Fruit fly (Drosophila melanogaster) whole organism, embryonic: ENCODE measurements around the gene Sqor.
A peak's percentile ranks its signal among the peaks of the same experiment; 100 is the strongest.

Experiments used
- Bdp1 ChIP-seq: fragments of 200-800 bp; sonication (Bioruptor generic); optimal IDR thresholded peaks from 3 replicates; lab custom pipeline; 2016; ENCODE audit warnings: missing biosample characterization, missing genetic modification characterization
- Bgb ChIP-seq: fragments of 200-800 bp; sonication (Bioruptor generic); IDR thresholded peaks from 2 replicates; pipeline ENCODE4 v1.3.6; 2022; ENCODE audit warnings: missing biosample characterization, missing genetic modification characterization; ENCODE audit not compliant: partially characterized antibody
- CG10267 ChIP-seq: fragments of 200-800 bp; sonication (Bioruptor generic); optimal IDR thresholded peaks from 2 replicates; lab custom pipeline; 2018; ENCODE audit warnings: missing biosample characterization, mild to moderate bottlenecking, missing genetic modification characterization, moderate library complexity
- CG11085 ChIP-seq: fragments of 200-800 bp; sonication (Bioruptor generic); IDR thresholded peaks from 2 replicates; pipeline ENCODE4 v1.3.6; 2022; ENCODE audit warnings: missing biosample characterization, missing genetic modification characterization
- CG11456 ChIP-seq: fragments of 200-800 bp; sonication (Bioruptor generic); IDR thresholded peaks from 3 replicates; pipeline ENCODE4 v1.3.6; 2022; ENCODE audit warnings: missing biosample characterization, missing genetic modification characterization
- CG11560 ChIP-seq: fragments of 200-800 bp; sonication (Bioruptor generic); IDR thresholded peaks from 3 replicates; pipeline ENCODE4 v1.3.6; 2022; ENCODE audit warnings: missing biosample characterization, missing genetic modification characterization
- CG13287 ChIP-seq: fragments of 200-800 bp; sonication (Bioruptor generic); IDR thresholded peaks from 2 replicates; pipeline ENCODE4 v1.3.6; 2022; ENCODE audit warnings: missing biosample characterization, missing genetic modification characterization; ENCODE audit not compliant: partially characterized antibody
- CG13624 ChIP-seq: fragments of 200-800 bp; sonication (Bioruptor generic); optimal IDR thresholded peaks from 2 replicates; lab custom pipeline; 2016; ENCODE audit warnings: missing biosample characterization, missing genetic modification characterization
- CG17612 ChIP-seq: fragments of 200-800 bp; sonication (Bioruptor generic); IDR thresholded peaks from 2 replicates; pipeline ENCODE4 v1.3.6; 2022; ENCODE audit warnings: missing biosample characterization, missing genetic modification characterization
- CG18619 ChIP-seq: fragments of 200-800 bp; sonication (Bioruptor generic); optimal IDR thresholded peaks from 3 replicates; lab custom pipeline; 2017; ENCODE audit warnings: missing biosample characterization, mild to moderate bottlenecking, missing genetic modification characterization
- CG4282 ChIP-seq: fragments of 200-800 bp; sonication (Bioruptor generic); optimal IDR thresholded peaks from 2 replicates; lab custom pipeline; 2016; ENCODE audit warnings: missing biosample characterization, missing genetic modification characterization
- CG7745 ChIP-seq: fragments of 200-800 bp; sonication (Bioruptor generic); optimal IDR thresholded peaks from 2 replicates; lab custom pipeline; 2018; ENCODE audit warnings: missing biosample characterization, mild to moderate bottlenecking, missing genetic modification characterization, moderate library complexity
- CG8924 ChIP-seq: fragments of 200-800 bp; optimal IDR thresholded peaks from 3 replicates; lab custom pipeline; 2019; ENCODE audit warnings: missing biosample characterization, mild to moderate bottlenecking, missing genetic modification characterization, moderate library complexity
- CG9876 ChIP-seq: fragments of 200-800 bp; sonication (Bioruptor generic); optimal IDR thresholded peaks from 2 replicates; lab custom pipeline; 2016; ENCODE audit warnings: missing biosample characterization, missing genetic modification characterization
- Doc3 ChIP-seq: fragments of 200-800 bp; sonication (Bioruptor generic); IDR thresholded peaks from 3 replicates; pipeline ENCODE4 v1.3.6; 2022; ENCODE audit warnings: missing biosample characterization, missing genetic modification characterization; ENCODE audit not compliant: partially characterized antibody
- Dp ChIP-seq: fragments of 200-800 bp; sonication (Bioruptor generic); optimal IDR thresholded peaks from 2 replicates; lab custom pipeline; 2018; ENCODE audit warnings: missing biosample characterization, mild to moderate bottlenecking, missing genetic modification characterization, moderate library complexity
- Dref ChIP-seq: fragments of 200-800 bp; sonication (Bioruptor generic); IDR thresholded peaks from 2 replicates; pipeline ENCODE4 v1.3.6; 2022; ENCODE audit warnings: missing biosample characterization, missing genetic modification characterization
- E2f2 ChIP-seq: fragments of 200-800 bp; sonication (Bioruptor generic); IDR thresholded peaks from 2 replicates; pipeline ENCODE4 v1.3.6; 2022; ENCODE audit warnings: missing biosample characterization, missing genetic modification characterization
- Elba2 ChIP-seq: fragments of 200-800 bp; sonication (Bioruptor generic); optimal IDR thresholded peaks from 3 replicates; lab custom pipeline; 2016; ENCODE audit warnings: missing biosample characterization, missing genetic modification characterization
- Lim3 ChIP-seq: fragments of 200-800 bp; sonication (Bioruptor generic); IDR thresholded peaks from 2 replicates; pipeline ENCODE4 v1.3.6; 2022; ENCODE audit warnings: missing biosample characterization, missing genetic modification characterization
- Lpt ChIP-seq: fragments of >200 bp; optimal IDR thresholded peaks from 2 replicates; lab custom pipeline; 2018; ENCODE audit warnings: missing biosample characterization, missing genetic modification characterization
- Med ChIP-seq: fragments of 200-800 bp; sonication (Bioruptor generic); peaks from one replicate; lab custom pipeline; 2016; ENCODE audit warnings: missing biosample characterization, missing genetic modification characterization, mild to moderate bottlenecking, inconsistent platforms, moderate library complexity
- Mrtf ChIP-seq: fragments of 200-800 bp; sonication (Bioruptor generic); IDR thresholded peaks from 3 replicates; pipeline ENCODE4 v1.3.6; 2022; ENCODE audit warnings: missing biosample characterization, missing genetic modification characterization
- Opbp ChIP-seq: fragments of 200-800 bp; sonication (Bioruptor generic); IDR thresholded peaks from 3 replicates; pipeline ENCODE4 v1.3.6; 2022; ENCODE audit warnings: missing biosample characterization, missing genetic modification characterization; ENCODE audit not compliant: partially characterized antibody
- Tbp ChIP-seq: fragments of >200 bp; optimal IDR thresholded peaks from 2 replicates; lab custom pipeline; 2018; ENCODE audit warnings: missing biosample characterization, missing genetic modification characterization
- ase ChIP-seq: fragments of 200-800 bp; sonication (Bioruptor generic); IDR thresholded peaks from 3 replicates; pipeline ENCODE4 v1.3.6; 2022; ENCODE audit warnings: missing biosample characterization, missing genetic modification characterization
- cad ChIP-seq: fragments of >200 bp; optimal IDR thresholded peaks from 2 replicates; lab custom pipeline; 2017; ENCODE audit warnings: missing biosample characterization, missing genetic modification characterization
- cato ChIP-seq: fragments of 200-800 bp; sonication (Bioruptor generic); optimal IDR thresholded peaks from 2 replicates; lab custom pipeline; 2016; ENCODE audit warnings: missing biosample characterization, missing genetic modification characterization, borderline replicate concordance
- danr ChIP-seq: fragments of 200-800 bp; sonication (Bioruptor generic); IDR thresholded peaks from 2 replicates; pipeline ENCODE4 v1.3.6; 2022; ENCODE audit warnings: missing biosample characterization, missing genetic modification characterization
- dati ChIP-seq: fragments of 200-800 bp; sonication (Bioruptor generic); IDR thresholded peaks from 2 replicates; pipeline ENCODE4 v1.3.6; 2022; ENCODE audit warnings: missing biosample characterization, missing genetic modification characterization
- dysf ChIP-seq: fragments of 200-800 bp; sonication (Bioruptor generic); IDR thresholded peaks from 3 replicates; pipeline ENCODE4 v1.3.6; 2022; ENCODE audit warnings: missing biosample characterization, missing genetic modification characterization
- eve ChIP-seq, 2 experiments: fragments of >200 bp; optimal IDR thresholded peaks; 2 replicates each; lab custom pipeline; 2017; ENCODE audit warnings: missing biosample characterization in 2 of 2, missing genetic modification characterization in 2 of 2
- gcm ChIP-seq: fragments of 200-800 bp; sonication (Bioruptor generic); optimal IDR thresholded peaks from 2 replicates; lab custom pipeline; 2019; ENCODE audit warnings: missing biosample characterization, mild to moderate bottlenecking, missing genetic modification characterization, moderate library complexity
- her ChIP-seq: fragments of 200-800 bp; sonication (Bioruptor generic); optimal IDR thresholded peaks from 2 replicates; lab custom pipeline; 2016; ENCODE audit warnings: missing biosample characterization, missing genetic modification characterization
- klu ChIP-seq: fragments of 200-800 bp; sonication (Bioruptor generic); IDR thresholded peaks from 2 replicates; pipeline ENCODE4 v1.3.6; 2022; ENCODE audit warnings: missing biosample characterization, missing genetic modification characterization
- knrl ChIP-seq: fragments of 200-800 bp; sonication (Bioruptor generic); IDR thresholded peaks from 3 replicates; pipeline ENCODE4 v1.3.6; 2022; ENCODE audit warnings: missing biosample characterization, missing genetic modification characterization; ENCODE audit not compliant: partially characterized antibody
- mam ChIP-seq: fragments of 200-800 bp; sonication (Bioruptor generic); optimal IDR thresholded peaks from 3 replicates; lab custom pipeline; 2016; ENCODE audit warnings: missing biosample characterization, missing genetic modification characterization
- onecut ChIP-seq: fragments of 200-800 bp; sonication (Bioruptor generic); IDR thresholded peaks from 2 replicates; pipeline ENCODE4 v1.3.6; 2022; ENCODE audit warnings: missing biosample characterization, missing genetic modification characterization
- pfk ChIP-seq: fragments of 200-800 bp; sonication (Bioruptor generic); optimal IDR thresholded peaks from 2 replicates; lab custom pipeline; 2018; ENCODE audit warnings: missing biosample characterization, mild to moderate bottlenecking, missing genetic modification characterization, moderate library complexity
- pho ChIP-seq: fragments of 200-800 bp; sonication (Bioruptor generic); optimal IDR thresholded peaks from 2 replicates; lab custom pipeline; 2016; ENCODE audit warnings: missing biosample characterization, missing genetic modification characterization
- scrt ChIP-seq: fragments of 200-800 bp; sonication (Bioruptor generic); optimal IDR thresholded peaks from 2 replicates; lab custom pipeline; 2018; ENCODE audit warnings: missing biosample characterization, mild to moderate bottlenecking, missing genetic modification characterization, moderate library complexity
- sens-2 ChIP-seq: fragments of 200-800 bp; sonication (Bioruptor generic); IDR thresholded peaks from 2 replicates; pipeline ENCODE4 v1.3.6; 2022; ENCODE audit warnings: missing biosample characterization, missing genetic modification characterization
- seq ChIP-seq: fragments of 200-800 bp; sonication (Bioruptor generic); IDR thresholded peaks from 2 replicates; pipeline ENCODE4 v1.3.6; 2022; ENCODE audit warnings: missing biosample characterization, missing genetic modification characterization
- sisA ChIP-seq: fragments of 200-800 bp; sonication (Bioruptor generic); IDR thresholded peaks from 2 replicates; pipeline ENCODE4 v1.3.6; 2022; ENCODE audit warnings: missing biosample characterization, missing genetic modification characterization
- sob ChIP-seq: fragments of 200-800 bp; sonication (Bioruptor generic); IDR thresholded peaks from 2 replicates; pipeline ENCODE4 v1.3.6; 2022; ENCODE audit warnings: missing biosample characterization, missing genetic modification characterization
- tap ChIP-seq: fragments of 200-800 bp; optimal IDR thresholded peaks from 3 replicates; lab custom pipeline; 2019; ENCODE audit warnings: missing biosample characterization, mild to moderate bottlenecking, missing genetic modification characterization, moderate library complexity
- vnd ChIP-seq: fragments of 200-800 bp; sonication (Bioruptor generic); IDR thresholded peaks from 3 replicates; pipeline ENCODE4 v1.3.6; 2022; ENCODE audit warnings: missing biosample characterization, missing genetic modification characterization; ENCODE audit not compliant: partially characterized antibody
- vvl ChIP-seq: fragments of 200-800 bp; sonication (Bioruptor generic); IDR thresholded peaks from 2 replicates; pipeline ENCODE4 v1.3.6; 2022; ENCODE audit warnings: missing biosample characterization, missing genetic modification characterization
- zfh2 ChIP-seq: fragments of 200-800 bp; sonication (Bioruptor generic); optimal IDR thresholded peaks from 2 replicates; lab custom pipeline; 2016; ENCODE audit warnings: missing biosample characterization, missing genetic modification characterization

The Sqor gene

dm6 chr3L:4239442-4240322 is at the start of gene Sqor:
Gene Sqor (plus strand): TSS chr3L:4240173.
- TF ChIP-seq CG7745 (tag; lab: Kevin White, UChicago) (no peak), CG13624 (GFP tag; lab: Kevin White, UChicago) (peak; percentile 81), CG8924 (tag; lab: Kevin White, UChicago) (peak; percentile 90), Tbp (GFP tag; lab: Kevin White, UChicago) (no peak), knrl (no peak), CG13287 (GFP tag; lab: Robert Waterston, UW) (no peak), CG9876 (GFP tag; lab: Kevin White, UChicago) (peak; percentile 88), Dp (GFP tag; lab: Kevin White, UChicago) (peak; percentile 23), E2f2 (peak; percentile 59), sens-2 (GFP tag; lab: Robert Waterston, UW) (peak; percentile 37; the same call in 1 of the 2 replicates), CG11085 (no peak; the same call in 1 of the 2 replicates), cato (peak; percentile 75), CG11560 (tag; lab: Robert Waterston, UW) (0 out of 3 replicates have a peak, but pooled peaks have one; percentile 53), Lim3 (GFP tag; lab: Robert Waterston, UW) (peak; percentile 38; the same call in 1 of the 2 replicates), pho (GFP tag; lab: Kevin White, UChicago) (peak; percentile 90), Elba2 (no peak), seq (GFP tag; lab: Robert Waterston, UW) (peak; percentile 85), vvl (peak; percentile 81), CG10267 (tag; lab: Kevin White, UChicago) (peak; percentile 56), Opbp (GFP tag; lab: Robert Waterston, UW) (no peak), sob (GFP tag; lab: Robert Waterston, UW) (peak; percentile 78), danr (GFP tag; lab: Robert Waterston, UW) (peak; percentile 72), cad (GFP tag; lab: Kevin White, UChicago) (no peak), Bdp1 (peak; percentile 82), ase (GFP tag; lab: Robert Waterston, UW) (peak; percentile 76; the same call in 2 of the 3 replicates), Bgb (GFP tag; lab: Robert Waterston, UW) (peak; percentile 36; the same call in 1 of the 2 replicates), onecut (GFP tag; lab: Robert Waterston, UW) (peak; percentile 58), zfh2 (GFP tag; lab: Kevin White, UChicago) (peak; percentile 93), dysf (GFP tag; lab: Robert Waterston, UW) (peak; percentile 85), CG18619 (GFP tag; lab: Kevin White, UChicago) (peak; percentile 91), Med (peak; percentile 98), Dref (GFP tag; lab: Robert Waterston, UW) (no peak; the same call in 1 of the 2 replicates), klu (GFP tag; lab: Robert Waterston, UW) (peak; percentile 51), CG11456 (GFP tag; lab: Robert Waterston, UW) (peak; percentile 87), CG17612 (GFP tag; lab: Robert Waterston, UW) (peak; percentile 24; the same call in 1 of the 2 replicates), her (peak; percentile 86), Lpt (GFP tag; lab: Kevin White, UChicago) (no peak), sisA (GFP tag; lab: Robert Waterston, UW) (peak; percentile 69), pfk (GFP tag; lab: Kevin White, UChicago) (peak; percentile 14), vnd (no peak), gcm (peak; percentile 68), Mrtf (GFP tag; lab: Robert Waterston, UW) (peak; percentile 74), tap (peak; percentile 82), Doc3 (GFP tag; lab: Robert Waterston, UW) (no peak), mam (GFP tag; lab: Kevin White, UChicago) (peak; percentile 90), eve (GFP tag; optimal IDR thresholded peaks at IDR 0.05; lab: Kevin White, UChicago) (no peak), scrt (peak; percentile 91), CG4282 (GFP tag; lab: Kevin White, UChicago) (peak; percentile 80), dati (GFP tag; lab: Robert Waterston, UW) (0 out of 2 replicates have a peak, but pooled peaks have one; percentile 1)
